Fruit fly (Drosophila melanogaster) whole organism, prepupa: ENCODE data around the gene CG13012.

Experiments used
- CG10669 ChIP-seq: fragments of 200-800 bp; sonication (Bioruptor generic); optimal IDR thresholded peaks from 3 replicates; lab custom pipeline; 2018; ENCODE audit warnings: missing biosample characterization, mild to moderate bottlenecking, missing genetic modification characterization, moderate library complexity
- CG11762 ChIP-seq: fragments of 200-800 bp; sonication (Bioruptor generic); optimal IDR thresholded peaks from 3 replicates; lab custom pipeline; 2016; ENCODE audit warnings: missing biosample characterization, missing genetic modification characterization; ENCODE audit not compliant: insufficient read depth
- CG31627 ChIP-seq: fragments of 200-800 bp; sonication (Bioruptor generic); optimal IDR thresholded peaks from 3 replicates; lab custom pipeline; 2016; ENCODE audit warnings: missing biosample characterization, missing genetic modification characterization
- CG32006 ChIP-seq: fragments of 200-800 bp; sonication (Bioruptor generic); optimal IDR thresholded peaks from 3 replicates; lab custom pipeline; 2017; ENCODE audit warnings: missing biosample characterization, mild to moderate bottlenecking, missing genetic modification characterization
- CG4318 ChIP-seq: fragments of 200-800 bp; sonication (Bioruptor generic); optimal IDR thresholded peaks from 3 replicates; lab custom pipeline; 2017; ENCODE audit warnings: missing biosample characterization, mild to moderate bottlenecking, missing genetic modification characterization
- CG6163 ChIP-seq: fragments of 200-800 bp; sonication (Bioruptor generic); IDR thresholded peaks from 3 replicates; pipeline ENCODE4 v1.3.6; 2022; ENCODE audit warnings: missing biosample characterization, missing genetic modification characterization
- CG7368 ChIP-seq: fragments of 200-800 bp; sonication (Bioruptor generic); optimal IDR thresholded peaks from 3 replicates; lab custom pipeline; 2016; ENCODE audit warnings: missing biosample characterization, missing genetic modification characterization
- Eip93F ChIP-seq: fragments of 200-800 bp; sonication (Bioruptor generic); optimal IDR thresholded peaks from 2 replicates; lab custom pipeline; 2016; ENCODE audit warnings: missing biosample characterization, mild to moderate bottlenecking, missing genetic modification characterization
- Lpt ChIP-seq: fragments of 200-800 bp; sonication (Bioruptor generic); optimal IDR thresholded peaks from 3 replicates; lab custom pipeline; 2016; ENCODE audit warnings: missing biosample characterization, missing genetic modification characterization
- OdsH ChIP-seq: fragments of 200-800 bp; sonication (Bioruptor generic); optimal IDR thresholded peaks from 3 replicates; lab custom pipeline; 2016; ENCODE audit warnings: missing biosample characterization, missing genetic modification characterization
- Sox14 ChIP-seq: fragments of 200-800 bp; sonication (Bioruptor generic); optimal IDR thresholded peaks from 3 replicates; lab custom pipeline; 2016; ENCODE audit warnings: missing biosample characterization, missing genetic modification characterization
- eg ChIP-seq: fragments of 200-800 bp; sonication (Bioruptor generic); IDR thresholded peaks from 3 replicates; pipeline ENCODE4 v1.3.6; 2022; ENCODE audit warnings: missing biosample characterization, missing genetic modification characterization
- fkh ChIP-seq: fragments of 200-800 bp; sonication (Bioruptor generic); optimal IDR thresholded peaks from 3 replicates; lab custom pipeline; 2017; ENCODE audit warnings: missing biosample characterization, mild to moderate bottlenecking, missing genetic modification characterization, moderate library complexity
- salr ChIP-seq, 2 experiments: fragments of 200-800 bp; sonication (Bioruptor generic); optimal IDR thresholded peaks; 3 replicates each; lab custom pipeline; 2016 to 2018; ENCODE audit warnings: missing biosample characterization in 2 of 2, missing genetic modification characterization in 2 of 2, mild to moderate bottlenecking in 1 of 2

DNA sequence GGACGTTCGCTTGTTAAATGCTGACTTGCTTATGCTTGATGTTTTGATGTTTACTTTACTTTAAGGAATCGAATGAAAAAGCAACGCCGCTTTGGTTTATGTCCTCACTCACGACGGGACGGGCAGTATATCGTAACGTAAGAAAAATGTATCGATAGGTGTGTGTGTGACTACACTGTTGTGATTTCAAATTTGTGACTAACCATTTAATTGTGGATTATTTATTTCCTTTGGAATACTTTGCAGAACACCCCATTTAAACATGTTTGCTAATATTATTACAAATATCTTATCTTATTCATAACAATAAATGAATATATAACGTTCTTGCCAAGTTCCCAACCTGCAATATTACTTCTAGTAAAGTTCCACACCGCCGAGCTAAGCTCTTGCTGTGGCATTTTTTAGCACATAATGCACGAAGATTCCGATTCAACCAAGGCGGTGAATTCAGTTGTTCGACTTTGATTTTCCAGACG is 21.6 kb downstream of the CG13012 start, which contains the start of the genes Nemp and r:
- TF ChIP-seq Sox14 (GFP tag; lab: Kevin White, UChicago): peak; percentile 7
- TF ChIP-seq eg (GFP tag; lab: Robert Waterston, UW): no peak
- TF ChIP-seq OdsH (GFP tag; lab: Kevin White, UChicago): no peak
- TF ChIP-seq CG11762: no peak
- no peak for TF ChIP-seq CG10669
- TF ChIP-seq CG7368 (GFP tag; lab: Kevin White, UChicago): no peak
- no peak for TF ChIP-seq salr (GFP tag; optimal IDR thresholded peaks at IDR 0.05; lab: Kevin White, UChicago)
- TF ChIP-seq CG31627 (GFP tag; lab: Kevin White, UChicago): no peak
- TF ChIP-seq Eip93F (GFP tag; lab: Kevin White, UChicago): no peak
- no peak for TF ChIP-seq Lpt (GFP tag; lab: Kevin White, UChicago)
- no peak for TF ChIP-seq CG6163 (GFP tag; lab: Robert Waterston, UW)
- TF ChIP-seq CG32006 (GFP tag; lab: Kevin White, UChicago): no peak
- peak; percentile 86 for TF ChIP-seq fkh (GFP tag; lab: Kevin White, UChicago)
- no peak for TF ChIP-seq CG4318 (GFP tag; lab: Kevin White, UChicago)
